Fruit fly (Drosophila melanogaster): Measurements from ENCODE around the gene Hrb87F.
A peak's percentile ranks its signal among the peaks of the same experiment; 100 is the strongest.

Hrb87F gene

dm6 chr3R:13676137-13677086 is 16.1 kb upstream of the Hrb87F start, which contains the start of the genes Lkb1 and CG9588:
Lkb1 (plus strand) TSS chr3R:13676549.
CG9588 (minus strand) TSS chr3R:13676681.
- TF ChIP-seq noc (tag; optimal IDR thresholded peaks at IDR 0.05), result no peak

DNA sequence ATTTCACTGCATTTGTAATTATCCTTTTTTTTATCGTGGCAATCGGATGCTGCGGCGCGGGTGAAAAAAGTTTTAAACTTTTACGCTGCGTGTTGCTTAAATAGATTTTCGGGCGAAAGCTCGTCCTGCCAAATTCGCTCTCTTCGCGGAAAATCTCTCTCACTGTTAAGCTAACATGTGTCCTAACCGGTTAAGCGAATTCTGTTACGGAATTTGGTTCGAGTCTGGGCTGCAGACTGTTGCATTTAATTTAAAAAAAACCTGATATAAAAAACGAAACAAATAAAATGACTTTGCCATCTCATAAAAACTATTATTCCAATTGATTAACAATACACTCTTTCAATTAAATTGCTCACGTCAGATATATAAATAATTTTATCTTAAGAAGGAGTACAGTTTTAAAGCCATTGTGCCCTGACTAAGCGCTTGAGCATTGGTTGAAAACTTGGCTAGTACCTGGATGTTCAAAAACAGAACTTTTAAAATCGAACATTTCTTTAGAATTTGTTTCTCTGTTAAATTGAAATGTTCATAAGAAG is 14.2 kb upstream of the Hrb87F start, which contains the start of gene Task6:
TSS of gene Task6 (minus strand) at position 51 of the 542 bp plus-strand sequence.
- no peak for TF ChIP-seq noc (tag; optimal IDR thresholded peaks at IDR 0.05)

DNA sequence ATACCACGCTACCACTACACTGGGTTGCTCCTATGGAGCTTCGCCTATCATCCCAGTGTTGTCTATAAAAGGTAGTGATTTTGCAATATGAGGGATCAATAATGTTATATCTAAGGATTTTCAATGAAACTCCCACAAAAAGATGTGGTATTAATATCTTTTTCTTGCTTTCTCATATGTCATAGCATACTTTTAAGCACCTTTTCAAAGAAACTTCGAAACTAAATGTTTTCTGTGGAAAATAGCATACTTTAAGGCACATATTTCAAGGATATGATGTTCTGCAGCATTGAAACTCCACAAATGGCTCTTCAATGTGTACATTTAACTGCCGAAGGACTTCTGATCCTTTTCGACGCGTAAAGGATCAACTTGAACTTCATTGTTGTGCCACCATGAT is 12.6 kb upstream of the Hrb87F start:
- TF ChIP-seq noc (tag; optimal IDR thresholded peaks at IDR 0.05), result no peak

- TF ChIP-seq noc (tag; optimal IDR thresholded peaks at IDR 0.05), result no peak
Measured at dm6 chr3R:13665992-13666391, 5.7 kb upstream of the Hrb87F start.

- no peak for TF ChIP-seq noc (tag; optimal IDR thresholded peaks at IDR 0.05)
Measured at dm6 chr3R:13662149-13662548, 1.8 kb upstream of the Hrb87F start.

dm6 chr3R:13660924-13661659 is 761 bp upstream of the Hrb87F start, which contains the start of gene B52:
B52 (plus strand) TSS chr3R:13661311.
- peak; percentile 71 for TF ChIP-seq noc (tag; optimal IDR thresholded peaks at IDR 0.05)

DNA sequence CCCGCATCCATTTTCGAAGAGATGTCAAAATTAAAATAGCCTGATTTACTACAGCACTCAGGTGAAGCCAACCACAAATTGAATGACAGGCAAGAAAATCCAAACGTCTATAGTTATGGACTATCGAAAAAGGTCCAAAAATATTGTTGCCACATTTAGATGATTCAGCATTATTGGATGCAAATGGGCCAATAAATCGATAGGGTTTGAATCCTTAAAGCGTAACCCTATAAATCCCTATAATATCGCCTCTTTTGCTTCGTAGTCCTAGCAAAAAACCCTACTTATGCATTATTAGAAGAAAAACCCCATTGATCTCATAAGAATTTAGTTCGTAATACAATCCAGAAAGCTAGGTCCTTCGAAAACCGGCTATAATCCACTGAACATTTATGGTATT is 4.0 kb downstream of the Hrb87F start, which contains the start of gene Rbp4:
TSS of gene Rbp4 (minus strand) at position 101 of the 400 bp plus-strand sequence.
- no peak for TF ChIP-seq noc (tag; optimal IDR thresholded peaks at IDR 0.05)

dm6 chr3R:13647734-13648541 is 12.4 kb downstream of the Hrb87F start:
- no peak for TF ChIP-seq noc (tag; optimal IDR thresholded peaks at IDR 0.05)

DNA sequence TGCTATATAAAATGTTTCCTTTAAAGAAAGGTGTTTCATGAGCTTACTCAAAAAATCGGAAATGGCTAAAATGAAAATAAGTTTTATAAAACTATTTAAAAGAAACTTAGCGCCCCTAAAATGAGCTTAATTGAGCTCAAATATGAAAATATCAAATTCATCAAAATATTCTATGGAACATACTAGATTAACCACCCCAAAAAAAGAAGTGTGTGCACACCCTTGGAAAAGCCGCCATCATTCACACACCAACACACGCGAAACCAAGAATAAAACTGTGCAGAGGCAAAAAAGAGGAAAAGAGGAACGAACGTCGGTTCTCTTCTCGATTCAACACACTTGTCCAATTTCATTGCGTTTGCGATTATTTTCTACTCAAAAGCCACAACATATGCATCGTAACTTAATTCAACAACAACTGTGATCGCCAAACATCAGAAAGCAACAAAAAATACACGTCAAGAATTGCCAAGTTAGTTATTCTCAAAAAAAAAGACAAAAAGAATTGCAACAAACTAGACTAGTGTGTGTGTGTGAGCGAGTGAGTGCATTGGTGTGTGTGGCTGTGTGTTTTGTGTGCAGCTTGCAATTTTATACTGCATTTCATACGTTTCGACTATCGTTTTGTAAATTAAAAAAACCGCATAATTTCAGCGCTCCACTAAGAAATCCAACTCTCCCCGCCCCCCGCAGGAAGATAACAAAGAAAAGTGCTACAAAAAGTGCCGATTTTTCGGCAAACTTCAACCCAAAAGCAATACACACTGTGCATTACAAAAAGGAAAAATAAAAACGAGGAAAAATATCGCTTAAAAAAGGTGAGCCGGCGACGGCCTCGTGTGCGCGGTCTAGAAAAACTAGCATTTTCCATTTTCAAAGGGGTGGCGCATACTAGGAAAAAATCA is 13.3 kb downstream of the Hrb87F start, which contains the start of gene rin:
TSS of gene rin (plus strand) at position 276 of the 905 bp plus-strand sequence.
- no peak for TF ChIP-seq noc (tag; optimal IDR thresholded peaks at IDR 0.05)

dm6 chr3R:13645874-13646370 is 14.4 kb downstream of the Hrb87F start, which contains the start of gene sqd:
sqd (minus strand) TSS chr3R:13646304.
- no peak for TF ChIP-seq noc (tag; optimal IDR thresholded peaks at IDR 0.05)

dm6 chr3R:13644778-13645660 is 15.3 kb downstream of the Hrb87F start:
- TF ChIP-seq noc (tag; optimal IDR thresholded peaks at IDR 0.05), result no peak

DNA sequence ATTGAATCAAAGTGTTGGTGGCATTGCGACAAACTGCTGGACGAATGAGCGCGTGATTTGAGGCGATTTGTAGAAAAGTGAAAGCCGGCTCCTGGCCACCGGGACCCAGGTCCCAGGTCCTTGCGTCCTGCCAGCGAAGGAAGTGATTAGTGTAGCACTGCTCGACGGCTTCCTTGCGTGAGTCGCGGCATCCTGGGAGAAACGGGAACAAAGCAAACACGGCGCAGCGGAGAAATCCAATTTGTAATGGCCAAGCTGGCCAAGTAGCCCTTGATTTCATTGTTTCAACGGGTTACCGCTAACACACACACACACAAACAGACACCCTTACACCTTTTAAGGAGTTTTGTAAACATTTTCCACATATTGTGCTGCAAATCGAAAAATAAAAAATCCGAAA is 28.7 kb downstream of the Hrb87F start, which contains the start of gene CG10841:
TSS of gene CG10841 (plus strand) at position 301 of the 400 bp plus-strand sequence.
- TF ChIP-seq noc (tag; optimal IDR thresholded peaks at IDR 0.05), result no peak

- no peak for TF ChIP-seq noc (tag; optimal IDR thresholded peaks at IDR 0.05)
Measured at dm6 chr3R:13617228-13617627, 43.1 kb downstream of the Hrb87F start.
